Worm (Caenorhabditis elegans) whole organism, late embryonic: Measurements from ENCODE around the gene gss-1.

Experiments
- C38D4.7 ChIP-seq: fragments of 200-800 bp; sonication (Bioruptor generic); optimal IDR thresholded peaks from 2 replicates; lab custom pipeline; 2018; ENCODE audit warnings: mild to moderate bottlenecking, missing genetic modification characterization, moderate library complexity, missing compliant biosample characterization
- K02D7.2 ChIP-seq: sonication (generic microtip); optimal IDR thresholded peaks from 2 replicates; lab custom pipeline; 2017; ENCODE audit warnings: mild to moderate bottlenecking, missing genetic modification characterization, missing compliant biosample characterization
- ahr-1 ChIP-seq: sonication (generic microtip); optimal IDR thresholded peaks from 2 replicates; lab custom pipeline; 2016; ENCODE audit warnings: missing genetic modification characterization, missing compliant biosample characterization
- ama-1 ChIP-seq: fragments of 150-350 bp; optimal IDR thresholded peaks from 2 replicates; lab custom pipeline; 2014
- ceh-14 ChIP-seq: sonication (generic microtip); optimal IDR thresholded peaks from 2 replicates; lab custom pipeline; 2016; ENCODE audit warnings: missing genotype, missing genetic modification characterization, missing compliant biosample characterization
- ceh-19 ChIP-seq: fragments of 200-800 bp; sonication (Bioruptor generic); optimal IDR thresholded peaks from 2 replicates; lab custom pipeline; 2018; ENCODE audit warnings: mild to moderate bottlenecking, missing genetic modification characterization, missing compliant biosample characterization
- ceh-2 ChIP-seq: sonication (generic microtip); optimal IDR thresholded peaks from 2 replicates; lab custom pipeline; 2016; ENCODE audit warnings: missing genotype, missing genetic modification characterization, missing compliant biosample characterization
- ceh-22 ChIP-seq: sonication (generic microtip); optimal IDR thresholded peaks from 2 replicates; lab custom pipeline; 2017; ENCODE audit warnings: missing biosample characterization, missing genetic modification characterization
- ceh-24 ChIP-seq: sonication (generic microtip); optimal IDR thresholded peaks from 2 replicates; lab custom pipeline; 2016; ENCODE audit warnings: mild to moderate bottlenecking, missing genetic modification characterization, missing compliant biosample characterization
- ceh-30 ChIP-seq: fragments of 150-350 bp; optimal IDR thresholded peaks from 2 replicates; lab custom pipeline; 2014; ENCODE audit warnings: missing biosample characterization, missing genetic modification characterization
- ceh-31 ChIP-seq: sonication (generic microtip); optimal IDR thresholded peaks from 2 replicates; lab custom pipeline; 2016; ENCODE audit warnings: missing genetic modification characterization, missing compliant biosample characterization
- ceh-6 ChIP-seq: fragments of 200-800 bp; sonication (Bioruptor generic); optimal IDR thresholded peaks from 2 replicates; lab custom pipeline; 2018; ENCODE audit warnings: mild to moderate bottlenecking, missing genetic modification characterization, missing compliant biosample characterization
- ceh-9 ChIP-seq: sonication (generic microtip); optimal IDR thresholded peaks from 2 replicates; lab custom pipeline; 2016; ENCODE audit warnings: mild to moderate bottlenecking, missing genetic modification characterization, inconsistent platforms, missing compliant biosample characterization
- dve-1 ChIP-seq: sonication (generic microtip); optimal IDR thresholded peaks from 2 replicates; lab custom pipeline; 2017; ENCODE audit warnings: antibody characterized with exemption, mild to moderate bottlenecking, missing genetic modification characterization, missing compliant biosample characterization
- elt-4 ChIP-seq: sonication (generic microtip); optimal IDR thresholded peaks from 2 replicates; lab custom pipeline; 2016; ENCODE audit warnings: missing genetic modification characterization, missing compliant biosample characterization
- eyg-1 ChIP-seq: sonication (generic microtip); optimal IDR thresholded peaks from 2 replicates; lab custom pipeline; 2016; ENCODE audit warnings: missing genotype, missing genetic modification characterization, missing compliant biosample characterization
- fax-1 ChIP-seq: sonication (generic microtip); optimal IDR thresholded peaks from 2 replicates; lab custom pipeline; 2016; ENCODE audit warnings: missing genotype, missing genetic modification characterization, missing compliant biosample characterization
- fkh-10 ChIP-seq: fragments of 150-350 bp; optimal IDR thresholded peaks from 2 replicates; lab custom pipeline; 2014; ENCODE audit warnings: missing biosample characterization, missing genetic modification reagents, missing genetic modification characterization
- hlh-15 ChIP-seq: sonication (generic microtip); optimal IDR thresholded peaks from 2 replicates; lab custom pipeline; 2016; ENCODE audit warnings: missing genetic modification characterization, missing compliant biosample characterization
- hlh-30 ChIP-seq: sonication (generic microtip); optimal IDR thresholded peaks from 2 replicates; lab custom pipeline; 2017; ENCODE audit warnings: antibody characterized with exemption, missing genetic modification characterization, missing compliant biosample characterization; ENCODE audit not compliant: insufficient read depth
- hlh-6 ChIP-seq: sonication (generic microtip); optimal IDR thresholded peaks from 2 replicates; lab custom pipeline; 2016; ENCODE audit warnings: missing genotype, missing genetic modification characterization, missing compliant biosample characterization
- lin-11 ChIP-seq: fragments of 200-800 bp; sonication (Bioruptor generic); optimal IDR thresholded peaks from 2 replicates; lab custom pipeline; 2018; ENCODE audit warnings: mild to moderate bottlenecking, missing genetic modification characterization, missing compliant biosample characterization
- madf-2 ChIP-seq: sonication (generic microtip); optimal IDR thresholded peaks from 2 replicates; lab custom pipeline; 2017; ENCODE audit warnings: missing genetic modification characterization, missing compliant biosample characterization
- npax-4 ChIP-seq: sonication (generic microtip); optimal IDR thresholded peaks from 2 replicates; lab custom pipeline; 2016; ENCODE audit warnings: missing genetic modification characterization, missing compliant biosample characterization
- pag-3 ChIP-seq: sonication (generic microtip); optimal IDR thresholded peaks from 2 replicates; lab custom pipeline; 2016; ENCODE audit warnings: missing compliant biosample characterization, missing genetic modification characterization, borderline replicate concordance
- pat-9 ChIP-seq: fragments of 200-800 bp; sonication (Bioruptor generic); optimal IDR thresholded peaks from 2 replicates; lab custom pipeline; 2018; ENCODE audit warnings: mild to moderate bottlenecking, missing genetic modification characterization, moderate library complexity, missing compliant biosample characterization
- pax-1 ChIP-seq: fragments of 150-350 bp; optimal IDR thresholded peaks from 2 replicates; lab custom pipeline; 2014; ENCODE audit warnings: missing biosample characterization, missing genetic modification characterization
- pha-4 ChIP-seq: fragments of 150-350 bp; optimal IDR thresholded peaks from 2 replicates; lab custom pipeline; 2018; ENCODE audit warnings: missing biosample characterization, missing genetic modification reagents, missing genetic modification characterization
- ref-2 ChIP-seq: sonication (generic microtip); optimal IDR thresholded peaks from 2 replicates; lab custom pipeline; 2016; ENCODE audit warnings: missing genetic modification characterization, missing compliant biosample characterization
- syd-9 ChIP-seq: sonication (generic microtip); optimal IDR thresholded peaks from 2 replicates; lab custom pipeline; 2016; ENCODE audit warnings: mild to moderate bottlenecking, missing genetic modification characterization, moderate library complexity, missing compliant biosample characterization
- tbx-7 ChIP-seq: sonication (generic microtip); optimal IDR thresholded peaks from 2 replicates; lab custom pipeline; 2016; ENCODE audit warnings: missing genotype, missing genetic modification characterization, missing compliant biosample characterization
- ttx-3 ChIP-seq: sonication (generic microtip); optimal IDR thresholded peaks from 2 replicates; lab custom pipeline; 2016; ENCODE audit warnings: missing genetic modification reagents, missing genetic modification characterization, missing compliant biosample characterization
- unc-3 ChIP-seq, 2 experiments: fragments of 200-800 bp in 1 of 2; sonication (Bioruptor generic) in 1 of 2; sonication (generic microtip) in 1 of 2; conservative IDR thresholded peaks in 1 of 2; optimal IDR thresholded peaks in 1 of 2; 2 replicates each; pipeline versions ENCODE4 v1.3.6 to Lab custom; 2016 to 2022; ENCODE audit warnings: missing compliant biosample characterization in 2 of 2, missing genetic modification characterization in 2 of 2, missing genetic modification reagents in 1 of 2
- unc-42 ChIP-seq: sonication (generic microtip); optimal IDR thresholded peaks from 2 replicates; lab custom pipeline; 2016; ENCODE audit warnings: missing genotype, missing genetic modification characterization, missing compliant biosample characterization
- unc-55 ChIP-seq: sonication (generic microtip); optimal IDR thresholded peaks from 2 replicates; lab custom pipeline; 2017; ENCODE audit warnings: missing biosample characterization, missing genetic modification reagents, missing genetic modification characterization
- zip-5 ChIP-seq: sonication (generic microtip); optimal IDR thresholded peaks from 2 replicates; lab custom pipeline; 2016; ENCODE audit warnings: missing genetic modification characterization, missing compliant biosample characterization

Gene gss-1

ce11 chrII:9392724-9393123, 23.5 kb downstream of the gss-1 start, which contains the start of gene lido-17:
Gene lido-17, minus strand, starts transcription at chrII:9392824.
- TF ChIP-seq hlh-6 (no peak), ceh-6 (GFP tag; lab: Kevin White, UChicago) (no peak), tbx-7 (tag; lab: Kevin White, UChicago) (no peak), unc-55 (no peak), madf-2 (no peak), zip-5 (tag; lab: Kevin White, UChicago) (no peak), ceh-22 (no peak), pha-4 (no peak), pat-9 (no peak), syd-9 (no peak), ceh-19 (GFP tag; lab: Kevin White, UChicago) (no peak), ahr-1 (no peak)

- TF ChIP-seq dve-1 (tag; lab: Kevin White, UChicago), result no peak
- TF ChIP-seq pax-1 (tag; lab: Kevin White, UChicago), result no peak
- no peak for TF ChIP-seq unc-3 (GFP tag; conservative IDR thresholded peaks at IDR 0.05; lab: Robert Waterston, UW)
- no peak for TF ChIP-seq unc-3 (tag; optimal IDR thresholded peaks at IDR 0.05; lab: Kevin White, UChicago)
- no peak for TF ChIP-seq ceh-30 (tag; lab: Kevin White, UChicago)
- TF ChIP-seq madf-2, result no peak
- TF ChIP-seq ceh-19 (GFP tag; lab: Kevin White, UChicago), result no peak
- TF ChIP-seq fax-1 (tag; lab: Kevin White, UChicago), result no peak
- TF ChIP-seq zip-5 (tag; lab: Kevin White, UChicago), result no peak
- no peak for TF ChIP-seq C38D4.7 (GFP tag; lab: Kevin White, UChicago)
- TF ChIP-seq, all 69 proteins: peak for 0
These were observed 31.0 kb downstream of the gss-1 start, which contains the start of gene C06C3.7 for ce11 chrII:9385241-9385640. Gene C06C3.7, plus strand, starts transcription at chrII:9385541.

- TF ChIP-seq ama-1 (lab: Kevin White, UChicago) (no peak), ceh-9 (tag; lab: Kevin White, UChicago) (no peak), ceh-24 (no peak), tbx-7 (tag; lab: Kevin White, UChicago) (no peak), npax-4 (no peak), ttx-3 (tag; lab: Kevin White, UChicago) (no peak), ceh-2 (no peak), pag-3 (tag; lab: Kevin White, UChicago) (no peak), ceh-31 (tag; lab: Kevin White, UChicago) (no peak), hlh-6 (no peak)
These were observed 36.4 kb downstream of the gss-1 start, which contains the start of gene srh-48 for ce11 chrII:9379796-9380195. Gene srh-48, plus strand, starts transcription at chrII:9380096.

- TF ChIP-seq unc-3 (GFP tag; conservative IDR thresholded peaks at IDR 0.05; lab: Robert Waterston, UW), result no peak
- no peak for TF ChIP-seq unc-3 (tag; optimal IDR thresholded peaks at IDR 0.05; lab: Kevin White, UChicago)
- no peak for TF ChIP-seq C38D4.7 (GFP tag; lab: Kevin White, UChicago)
- no peak for TF ChIP-seq tbx-7 (tag; lab: Kevin White, UChicago)
- no peak for TF ChIP-seq elt-4 (tag; lab: Kevin White, UChicago)
- no peak for TF ChIP-seq lin-11
- no peak for TF ChIP-seq hlh-30 (tag; lab: Kevin White, UChicago)
- no peak for TF ChIP-seq hlh-15 (tag; lab: Kevin White, UChicago)
- TF ChIP-seq ref-2 (tag; lab: Kevin White, UChicago), result no peak
- TF ChIP-seq K02D7.2 (tag; lab: Kevin White, UChicago), result no peak
- no peak for TF ChIP-seq npax-4
- no peak for TF ChIP-seq unc-42 (tag; lab: Kevin White, UChicago)
- no peak for TF ChIP-seq ceh-14 (tag; lab: Kevin White, UChicago)
- TF ChIP-seq eyg-1, result no peak
- TF ChIP-seq fkh-10 (GFP tag; lab: Kevin White, UChicago), result no peak
These were observed 38.1 kb downstream of the gss-1 start for ce11 chrII:9378174-9378573.
